3 fruit fly cellular contexts compared by ENCODE assay signal in the genomic region with DNA sequence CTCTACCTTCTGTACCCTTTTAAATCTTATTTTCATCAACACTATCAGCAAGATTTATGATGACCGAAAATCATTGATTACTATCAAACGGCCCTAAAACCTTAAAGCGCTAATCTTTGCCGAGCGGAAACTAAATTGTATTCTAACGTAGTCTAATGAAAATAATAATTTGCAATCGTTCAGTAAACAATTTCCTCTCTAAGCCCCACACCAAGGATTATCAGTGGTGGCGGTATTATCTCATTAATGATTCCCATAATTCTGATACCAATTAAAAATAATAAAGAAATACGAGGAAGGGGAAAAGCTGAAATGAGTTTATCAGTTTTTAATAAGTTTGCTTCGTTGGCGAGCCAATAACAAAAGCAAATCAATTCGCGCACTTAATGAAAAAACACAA.
TF ChIP-seq lines count a peak whose summit lies in the region.

No protein-coding gene starts in this region.

- TF ChIP-seq CTCF in whole organism, embryonic (GFP tag; optimal IDR thresholded peaks at IDR 0.05; lab: Kevin White, UChicago): no peak

TF ChIP-seq in whole organism, adult, 20 proteins besides CTCF, POLR2A, EP300 and RAD21:
- TF ChIP-seq ovo (GFP tag; optimal IDR thresholded peaks at IDR 0.05; lab: Kevin White, UChicago) (no peak), kay (GFP tag; lab: Kevin White, UChicago; ENCODE audit: borderline replicate concordance) (peak; percentile 43)

TF ChIP-seq in whole organism, embryonic, 481 proteins besides CTCF, POLR2A, EP300 and RAD21:
- peak; percentile 8 for TF ChIP-seq grn (GFP tag; optimal IDR thresholded peaks at IDR 0.05; lab: Kevin White, UChicago)
- no peak for TF ChIP-seq CG18619 (GFP tag; optimal IDR thresholded peaks at IDR 0.05; lab: Kevin White, UChicago)
- no peak for TF ChIP-seq pita (GFP tag; optimal IDR thresholded peaks at IDR 0.05; lab: Kevin White, UChicago)
- TF ChIP-seq mirr (GFP tag; optimal IDR thresholded peaks at IDR 0.05; lab: Kevin White, UChicago): peak; percentile 77
- TF ChIP-seq exex (tag; optimal IDR thresholded peaks at IDR 0.05; lab: Kevin White, UChicago): peak; percentile 100
- peak; percentile 2 for TF ChIP-seq CG34376 (GFP tag; optimal IDR thresholded peaks at IDR 0.05; lab: Kevin White, UChicago)
- peak; percentile 44 for TF ChIP-seq sug (tag; optimal IDR thresholded peaks at IDR 0.05; lab: Kevin White, UChicago)

TF ChIP-seq in whole organism, prepupa, 60 proteins besides CTCF, POLR2A, EP300 and RAD21:
- TF ChIP-seq vri (GFP tag; optimal IDR thresholded peaks at IDR 0.05; lab: Kevin White, UChicago) (peak; percentile 17), fd85E (GFP tag; optimal IDR thresholded peaks at IDR 0.05; lab: Kevin White, UChicago) (no peak), CG7368 (GFP tag; optimal IDR thresholded peaks at IDR 0.05; lab: Kevin White, UChicago) (no peak), Eip78C (GFP tag; lab: Kevin White, UChicago) (peak; percentile 27), acj6 (GFP tag; optimal IDR thresholded peaks at IDR 0.05; lab: Kevin White, UChicago) (no peak), net (GFP tag; optimal IDR thresholded peaks at IDR 0.05; lab: Kevin White, UChicago) (no peak)
